Worm (Caenorhabditis elegans) whole organism, young adult: ENCODE measurements around the gene ppgn-1.
A peak's percentile ranks its signal among the peaks of the same experiment; 100 is the strongest.

Source experiments
- C17E4.6 ChIP-seq: fragments of 200-800 bp; sonication (Bioruptor generic); IDR thresholded peaks from 2 replicates; pipeline ENCODE4 v1.3.6; 2022; ENCODE audit warnings: missing genetic modification reagents, missing genetic modification characterization, missing compliant biosample characterization
- F10E7.11 ChIP-seq: sonication (generic microtip); optimal IDR thresholded peaks from 2 replicates; lab custom pipeline; 2017; ENCODE audit warnings: mild to moderate bottlenecking, missing genetic modification characterization, moderate library complexity, missing compliant biosample characterization
- F49E8.2 ChIP-seq: sonication (generic microtip); optimal IDR thresholded peaks from 3 replicates; lab custom pipeline; 2017; ENCODE audit warnings: missing genetic modification characterization, mild to moderate bottlenecking, missing compliant biosample characterization, antibody characterized with exemption, moderate library complexity; ENCODE audit not compliant: insufficient read depth
- F55B11.4 ChIP-seq: sonication (generic microtip); optimal IDR thresholded peaks from 2 replicates; lab custom pipeline; 2016; ENCODE audit warnings: missing compliant biosample characterization, missing genetic modification characterization, borderline replicate concordance; ENCODE audit not compliant: insufficient read depth
- K12H6.12 ChIP-seq: fragments of 200-800 bp; sonication (Bioruptor generic); optimal IDR thresholded peaks from 2 replicates; lab custom pipeline; 2018; ENCODE audit warnings: mild to moderate bottlenecking, missing genetic modification characterization, missing compliant biosample characterization
- ama-1 ChIP-seq, 3 experiments: fragments of 150-350 bp in 1 of 3; sonication (generic microtip) in 2 of 3; optimal IDR thresholded peaks; 2 replicates each; lab custom pipeline; 2014 to 2018; ENCODE audit warnings: missing biosample characterization in 2 of 3, missing genetic modification characterization in 2 of 3, missing genetic modification reagents in 2 of 3
- atf-7 ChIP-seq: sonication (generic microtip); optimal IDR thresholded peaks from 2 replicates; lab custom pipeline; 2017; ENCODE audit warnings: mild to moderate bottlenecking, missing genetic modification characterization, missing compliant biosample characterization
- athp-1 ChIP-seq: sonication (generic microtip); optimal IDR thresholded peaks from 2 replicates; lab custom pipeline; 2017; ENCODE audit warnings: mild to moderate bottlenecking, missing genetic modification characterization, missing compliant biosample characterization
- bed-1 ChIP-seq: fragments of 200-800 bp; sonication (Bioruptor generic); IDR thresholded peaks from 2 replicates; pipeline ENCODE4 v1.3.6; 2022; ENCODE audit warnings: missing genetic modification reagents, missing genetic modification characterization, missing compliant biosample characterization
- bed-2 ChIP-seq: fragments of 200-800 bp; sonication (Bioruptor generic); IDR thresholded peaks from 2 replicates; pipeline ENCODE4 v1.3.6; 2022; ENCODE audit warnings: missing genetic modification reagents, missing genetic modification characterization, missing compliant biosample characterization
- cebp-2 ChIP-seq: fragments of 200-800 bp; sonication (Bioruptor generic); IDR thresholded peaks from 2 replicates; pipeline ENCODE4 v1.3.6; 2022; ENCODE audit warnings: missing genetic modification characterization, missing compliant biosample characterization
- chd-7 ChIP-seq: sonication (generic microtip); optimal IDR thresholded peaks from 2 replicates; lab custom pipeline; 2016; ENCODE audit warnings: mild to moderate bottlenecking, missing genetic modification characterization, moderate library complexity, missing compliant biosample characterization
- dox-1 ChIP-seq: fragments of 200-800 bp; sonication (Bioruptor generic); IDR thresholded peaks from 2 replicates; pipeline ENCODE4 v1.3.6; 2022; ENCODE audit warnings: missing genetic modification reagents, missing genetic modification characterization, missing compliant biosample characterization
- dpff-1 ChIP-seq: sonication (generic microtip); optimal IDR thresholded peaks from 2 replicates; lab custom pipeline; 2017; ENCODE audit warnings: mild to moderate bottlenecking, missing genetic modification characterization, missing compliant biosample characterization
- dpl-1 ChIP-seq: fragments of 150-350 bp; optimal IDR thresholded peaks from 2 replicates; lab custom pipeline; 2014; ENCODE audit warnings: missing biosample characterization, missing genetic modification reagents, missing genetic modification characterization
- fkh-3 ChIP-seq: sonication (generic microtip); optimal IDR thresholded peaks from 2 replicates; lab custom pipeline; 2016; ENCODE audit warnings: mild to moderate bottlenecking, missing genetic modification characterization, missing compliant biosample characterization
- gei-17 ChIP-seq: fragments of 200-800 bp; sonication (Bioruptor generic); optimal IDR thresholded peaks from 2 replicates; lab custom pipeline; 2018; ENCODE audit warnings: mild to moderate bottlenecking, missing genetic modification characterization, missing compliant biosample characterization
- him-1 ChIP-seq: sonication (generic microtip); optimal IDR thresholded peaks from 2 replicates; lab custom pipeline; 2016; ENCODE audit warnings: missing genotype, missing genetic modification reagents, missing genetic modification characterization, missing compliant biosample characterization
- hmg-1.2 ChIP-seq: fragments of 200-800 bp; sonication (Bioruptor generic); IDR thresholded peaks from 2 replicates; pipeline ENCODE4 v1.3.6; 2022; ENCODE audit warnings: missing genetic modification reagents, missing genetic modification characterization, missing compliant biosample characterization
- hmg-20 ChIP-seq: fragments of 200-800 bp; sonication (Bioruptor generic); IDR thresholded peaks from 2 replicates; pipeline ENCODE4 v1.3.6; 2022; ENCODE audit warnings: missing genetic modification reagents, missing genetic modification characterization, missing compliant biosample characterization
- lsl-1 ChIP-seq: fragments of 200-800 bp; sonication (Bioruptor generic); optimal IDR thresholded peaks from 2 replicates; lab custom pipeline; 2018; ENCODE audit warnings: mild to moderate bottlenecking, missing genetic modification characterization, moderate library complexity, missing compliant biosample characterization
- lsy-27 ChIP-seq: sonication (generic microtip); optimal IDR thresholded peaks from 2 replicates; lab custom pipeline; 2017; ENCODE audit warnings: missing genetic modification characterization, mild to moderate bottlenecking, missing compliant biosample characterization, antibody characterized with exemption, missing genotype, borderline replicate concordance; ENCODE audit not compliant: insufficient read depth
- madf-3 ChIP-seq: fragments of 200-800 bp; sonication (Bioruptor generic); IDR thresholded peaks from 2 replicates; pipeline ENCODE4 v1.3.6; 2022; ENCODE audit warnings: missing genetic modification reagents, missing genetic modification characterization, missing compliant biosample characterization
- madf-8 ChIP-seq: fragments of 200-800 bp; sonication (Bioruptor generic); conservative IDR thresholded peaks from 2 replicates; pipeline ENCODE4 v1.3.6; 2022; ENCODE audit warnings: missing genetic modification reagents, missing genetic modification characterization, missing compliant biosample characterization
- mcd-1 ChIP-seq: fragments of 200-800 bp; sonication (Bioruptor generic); IDR thresholded peaks from 2 replicates; pipeline ENCODE4 v1.3.6; 2022; ENCODE audit warnings: missing genetic modification reagents, missing genetic modification characterization, missing compliant biosample characterization
- mes-4 ChIP-seq: sonication (generic microtip); optimal IDR thresholded peaks from 2 replicates; lab custom pipeline; 2016; ENCODE audit warnings: missing genotype, missing genetic modification characterization, missing compliant biosample characterization
- mxl-1 ChIP-seq: sonication (generic microtip); optimal IDR thresholded peaks from 2 replicates; lab custom pipeline; 2016; ENCODE audit warnings: missing genetic modification characterization, missing compliant biosample characterization
- nfya-1 ChIP-seq: sonication (generic microtip); optimal IDR thresholded peaks from 2 replicates; lab custom pipeline; 2017; ENCODE audit warnings: antibody characterized with exemption, missing compliant biosample characterization, missing genetic modification characterization, borderline replicate concordance; ENCODE audit not compliant: insufficient read depth
- nfyb-1 ChIP-seq: fragments of 200-800 bp; sonication (Bioruptor generic); IDR thresholded peaks from 2 replicates; pipeline ENCODE4 v1.3.6; 2022; ENCODE audit warnings: missing genetic modification reagents, missing genetic modification characterization, missing compliant biosample characterization
- nhr-80 ChIP-seq: sonication (generic microtip); optimal IDR thresholded peaks from 2 replicates; lab custom pipeline; 2016; ENCODE audit warnings: missing genetic modification characterization, missing compliant biosample characterization
- pha-4 ChIP-seq: fragments of 150-350 bp; sonication (generic microtip); optimal IDR thresholded peaks from 2 replicates; lab custom pipeline; 2014; ENCODE audit warnings: missing biosample characterization, missing genetic modification reagents, missing genetic modification characterization
- rec-8 ChIP-seq, 2 experiments: sonication (generic microtip); optimal IDR thresholded peaks; 2 replicates each; lab custom pipeline; 2016; ENCODE audit warnings: mild to moderate bottlenecking in 2 of 2, missing genetic modification characterization in 2 of 2, missing genetic modification reagents in 2 of 2, missing genotype in 2 of 2, missing biosample characterization in 1 of 2, missing compliant biosample characterization in 1 of 2, moderate library complexity in 1 of 2
- repo-1 ChIP-seq: sonication (generic microtip); optimal IDR thresholded peaks from 2 replicates; lab custom pipeline; 2017; ENCODE audit warnings: mild to moderate bottlenecking, missing genetic modification characterization, missing compliant biosample characterization
- rpc-1 ChIP-seq, 2 experiments: fragments of 150-350 bp in 1 of 2; sonication (generic microtip) in 1 of 2; optimal IDR thresholded peaks; 2 replicates each; lab custom pipeline; 2014 to 2018; ENCODE audit warnings: missing biosample characterization in 1 of 2, missing genetic modification characterization in 1 of 2, missing genetic modification reagents in 1 of 2, missing genotype in 1 of 2
- sdz-38 ChIP-seq: sonication (generic microtip); optimal IDR thresholded peaks from 2 replicates; lab custom pipeline; 2016; ENCODE audit warnings: missing genotype, missing genetic modification characterization, missing compliant biosample characterization
- sptf-2 ChIP-seq: fragments of 200-800 bp; sonication (Bioruptor generic); optimal IDR thresholded peaks from 2 replicates; lab custom pipeline; 2018; ENCODE audit warnings: mild to moderate bottlenecking, missing genetic modification characterization, missing compliant biosample characterization
- zfh-2 ChIP-seq: fragments of 200-800 bp; sonication (Bioruptor generic); conservative IDR thresholded peaks from 2 replicates; pipeline ENCODE4 v1.3.6; 2022; ENCODE audit warnings: missing genetic modification reagents, missing genetic modification characterization, missing compliant biosample characterization
- zim-3 ChIP-seq: sonication (generic microtip); optimal IDR thresholded peaks from 2 replicates; lab custom pipeline; 2017; ENCODE audit warnings: mild to moderate bottlenecking, missing genetic modification characterization, moderate library complexity, missing compliant biosample characterization
- ztf-18 ChIP-seq: sonication (generic microtip); optimal IDR thresholded peaks from 2 replicates; lab custom pipeline; 2016; ENCODE audit warnings: missing genotype, mild to moderate bottlenecking, missing genetic modification characterization, missing compliant biosample characterization
- ztf-3 ChIP-seq: fragments of 200-800 bp; sonication (Bioruptor generic); optimal IDR thresholded peaks from 2 replicates; lab custom pipeline; 2018; ENCODE audit warnings: mild to moderate bottlenecking, missing genetic modification characterization, missing compliant biosample characterization

The ppgn-1 gene

ce11 chrIV:2311554-2311953 is 37.2 kb downstream of the ppgn-1 start (continued):
- TF ChIP-seq dox-1 (GFP tag; lab: Robert Waterston, UW): 0 out of 2 replicates have a peak, but pooled peaks have one; percentile 38
- TF ChIP-seq dpl-1 (GFP tag; lab: Kevin White, UChicago): peak; percentile 3
- TF ChIP-seq lsy-27: no peak
- TF ChIP-seq, all 124 proteins: peak for 9

ce11 chrIV:2308203-2308602 is 40.5 kb downstream of the ppgn-1 start:
- TF ChIP-seq bed-2 (GFP tag; lab: Robert Waterston, UW) (no peak), sptf-2 (GFP tag; lab: Kevin White, UChicago) (no peak), F55B11.4 (no peak), sdz-38 (tag; lab: Kevin White, UChicago) (no peak), C17E4.6 (GFP tag; lab: Robert Waterston, UW) (no peak), F10E7.11 (tag; lab: Kevin White, UChicago) (no peak), lsl-1 (no peak), ama-1 (optimal IDR thresholded peaks at IDR 0.05; lab: Kevin White, UChicago) (no peak), ama-1 (GFP tag; optimal IDR thresholded peaks at IDR 0.05; lab: Kevin White, UChicago) (no peak), him-1 (tag; lab: Kevin White, UChicago) (no peak), nfya-1 (tag; lab: Kevin White, UChicago) (no peak), mxl-1 (tag; lab: Kevin White, UChicago) (no peak), mcd-1 (GFP tag; lab: Robert Waterston, UW) (0 out of 2 replicates have a peak, but pooled peaks have one; percentile 21), ztf-18 (no peak), madf-3 (GFP tag; lab: Robert Waterston, UW) (0 out of 2 replicates have a peak, but pooled peaks have one; percentile 59), rpc-1 (optimal IDR thresholded peaks at IDR 0.05; lab: Kevin White, UChicago) (no peak), rpc-1 (tag; optimal IDR thresholded peaks at IDR 0.05; lab: Kevin White, UChicago) (no peak), fkh-3 (tag; lab: Kevin White, UChicago) (no peak)
- TF ChIP-seq, all 124 proteins: peak for 2

- TF ChIP-seq repo-1 (tag; lab: Kevin White, UChicago): peak; percentile 43
- TF ChIP-seq atf-7: peak; percentile 1
- TF ChIP-seq chd-7 (tag; lab: Kevin White, UChicago): peak; percentile 30
- TF ChIP-seq bed-2 (GFP tag; lab: Robert Waterston, UW): no peak
Measured at ce11 chrIV:2307374-2307773, 41.3 kb downstream of the ppgn-1 start.

- no peak for TF ChIP-seq mcd-1 (GFP tag; lab: Robert Waterston, UW)
- no peak for TF ChIP-seq ama-1 (optimal IDR thresholded peaks at IDR 0.05; lab: Kevin White, UChicago)
- no peak for TF ChIP-seq ama-1 (GFP tag; optimal IDR thresholded peaks at IDR 0.05; lab: Kevin White, UChicago)
- TF ChIP-seq bed-1 (GFP tag; lab: Robert Waterston, UW): no peak
- no peak for TF ChIP-seq nfya-1 (tag; lab: Kevin White, UChicago)
- TF ChIP-seq dox-1 (GFP tag; lab: Robert Waterston, UW): no peak
- no peak for TF ChIP-seq zim-3 (tag; lab: Kevin White, UChicago)
- TF ChIP-seq nfyb-1 (GFP tag; lab: Robert Waterston, UW): no peak
- no peak for TF ChIP-seq madf-8 (GFP tag; lab: Robert Waterston, UW)
- no peak for TF ChIP-seq cebp-2 (GFP tag; lab: Robert Waterston, UW)
- no peak for TF ChIP-seq gei-17 (GFP tag; lab: Kevin White, UChicago)
- TF ChIP-seq hmg-1.2: no peak
Measured at ce11 chrIV:2306447-2306846, 42.3 kb downstream of the ppgn-1 start, which contains the start of gene mksr-2. TSS of gene mksr-2 (minus strand) at chrIV:2306547.

ce11 chrIV:2300186-2300585 is 48.5 kb downstream of the ppgn-1 start, which contains the start of gene lin-1:
TSS of gene lin-1 (minus strand) at chrIV:2300286.
- TF ChIP-seq K12H6.12 (tag; lab: Kevin White, UChicago) (no peak), chd-7 (tag; lab: Kevin White, UChicago) (no peak), hmg-20 (GFP tag; lab: Robert Waterston, UW) (no peak), athp-1 (no peak), lsy-27 (no peak), zfh-2 (GFP tag; lab: Robert Waterston, UW) (no peak), rec-8 (tag; optimal IDR thresholded peaks at IDR 0.05; lab: Kevin White, UChicago) (no peak), nhr-80 (tag; lab: Kevin White, UChicago) (no peak), dox-1 (GFP tag; lab: Robert Waterston, UW) (no peak), ztf-3 (GFP tag; lab: Kevin White, UChicago) (no peak), pha-4 (tag; lab: Kevin White, UChicago) (no peak), F49E8.2 (tag; lab: Kevin White, UChicago) (no peak), mes-4 (tag; lab: Kevin White, UChicago) (no peak), dpff-1 (no peak)
